Fruit fly (Drosophila melanogaster): ENCODE measurements around the gene CG5078.

CG5078 gene

DNA sequence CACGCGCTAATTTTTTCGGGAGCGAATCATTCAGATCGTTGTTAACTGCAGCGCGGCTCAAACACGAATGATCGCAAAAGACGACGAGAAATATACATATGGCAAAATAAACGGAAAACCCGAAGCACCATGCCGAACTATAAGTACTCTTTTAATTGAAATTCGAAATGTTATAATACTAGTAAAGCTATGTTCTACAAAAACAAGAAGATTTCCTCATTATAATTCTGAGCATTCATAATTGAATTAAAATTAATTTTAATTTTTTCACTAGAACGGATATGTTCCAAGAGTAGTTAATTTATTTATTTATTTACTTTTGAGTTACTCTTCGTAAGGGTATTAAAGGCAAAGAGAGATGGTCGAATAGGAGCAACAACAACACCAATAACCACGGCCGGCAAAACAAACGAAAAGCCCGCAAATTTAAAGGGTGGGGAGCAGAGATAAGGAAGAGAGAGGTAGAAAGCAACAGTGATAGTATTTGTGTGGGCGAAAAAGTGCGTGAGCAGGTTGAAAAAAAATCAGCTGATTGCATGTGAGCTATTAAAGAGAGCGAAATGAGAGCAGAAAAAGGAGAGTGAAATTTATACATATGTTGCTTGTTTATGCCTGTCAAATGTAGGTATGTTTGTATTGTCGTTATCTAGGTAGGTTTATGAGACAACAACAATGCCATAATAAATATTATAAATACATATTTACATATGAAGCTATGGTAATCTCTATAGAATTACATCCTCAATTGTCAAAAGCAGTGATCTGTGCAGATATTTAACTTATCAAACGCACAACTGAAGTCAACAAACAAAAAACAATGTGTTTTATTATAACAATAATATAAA is 12.2 kb upstream of the CG5078 start:
- TF ChIP-seq dsx (GFP tag; optimal IDR thresholded peaks at IDR 0.05; ENCODE audit: poor library complexity, severe bottlenecking) (peak; percentile 87), Eip75B (GFP tag; optimal IDR thresholded peaks at IDR 0.05) (peak; percentile 92), fkh (GFP tag; optimal IDR thresholded peaks at IDR 0.05) (peak; percentile 76), CG6276 (GFP tag; optimal IDR thresholded peaks at IDR 0.05) (peak; percentile 90), cyc (GFP tag; optimal IDR thresholded peaks at IDR 0.05) (peak; percentile 88), topi (GFP tag; optimal IDR thresholded peaks at IDR 0.05) (peak; percentile 95), acj6 (GFP tag; optimal IDR thresholded peaks at IDR 0.05) (peak; percentile 90), CG6792 (GFP tag; optimal IDR thresholded peaks at IDR 0.05) (peak; percentile 93), CG10631 (GFP tag; optimal IDR thresholded peaks at IDR 0.05) (peak; percentile 82), CG3919 (GFP tag; optimal IDR thresholded peaks at IDR 0.05) (peak; percentile 91), Ets21C (GFP tag; optimal IDR thresholded peaks at IDR 0.05) (peak; percentile 80), Sox14 (GFP tag; optimal IDR thresholded peaks at IDR 0.05) (peak; percentile 86), Lpt (GFP tag; optimal IDR thresholded peaks at IDR 0.05) (peak; percentile 74), CG3032 (tag; optimal IDR thresholded peaks at IDR 0.05) (peak; percentile 86), Sox15 (GFP tag; optimal IDR thresholded peaks at IDR 0.05) (peak; percentile 83), Smox (GFP tag; optimal IDR thresholded peaks at IDR 0.05) (peak; percentile 92), Eip78C (GFP tag) (peak; percentile 99), CG15336 (GFP tag; IDR thresholded peaks at IDR 0.05) (peak; percentile 97), Blimp-1 (GFP tag; optimal IDR thresholded peaks at IDR 0.05) (peak; percentile 75), Gug (GFP tag; IDR thresholded peaks at IDR 0.05) (peak; percentile 74), CG9139 (GFP tag; optimal IDR thresholded peaks at IDR 0.05) (peak; percentile 84), CG34406 (GFP tag; optimal IDR thresholded peaks at IDR 0.05) (peak; percentile 95), CG11902 (GFP tag; optimal IDR thresholded peaks at IDR 0.05) (peak; percentile 74), vri (GFP tag; optimal IDR thresholded peaks at IDR 0.05) (peak; percentile 86), ss (GFP tag; optimal IDR thresholded peaks at IDR 0.05) (peak; percentile 75 to 88), CG4318 (GFP tag; optimal IDR thresholded peaks at IDR 0.05) (peak; percentile 68), spab (GFP tag; optimal IDR thresholded peaks at IDR 0.05) (peak; percentile 78), salr (GFP tag; optimal IDR thresholded peaks at IDR 0.05) (peak; percentile 23 to 88), eg (GFP tag; IDR thresholded peaks at IDR 0.05) (peak; percentile 92), CG8319 (GFP tag; optimal IDR thresholded peaks at IDR 0.05) (peak; percentile 74), CG32006 (GFP tag; optimal IDR thresholded peaks at IDR 0.05) (peak; percentile 90), Ets96B (tag; optimal IDR thresholded peaks at IDR 0.05) (peak; percentile 85), pdm3 (GFP tag; optimal IDR thresholded peaks at IDR 0.05) (peak; percentile 89), Eip93F (GFP tag; optimal IDR thresholded peaks at IDR 0.05) (peak; percentile 61), lz (GFP tag; optimal IDR thresholded peaks at IDR 0.05) (peak; percentile 90), achi (GFP tag; optimal IDR thresholded peaks at IDR 0.05) (peak; percentile 88), dac (GFP tag; optimal IDR thresholded peaks at IDR 0.05) (peak; percentile 47), CG7368 (GFP tag; optimal IDR thresholded peaks at IDR 0.05) (peak; percentile 83), CG6808 (GFP tag; optimal IDR thresholded peaks at IDR 0.05) (peak; percentile 80), Hr4 (GFP tag; optimal IDR thresholded peaks at IDR 0.05) (peak; percentile 93), CG16779 (tag; optimal IDR thresholded peaks at IDR 0.05) (peak; percentile 83), esn (GFP tag; optimal IDR thresholded peaks at IDR 0.05) (peak; percentile 96), CG31627 (GFP tag; optimal IDR thresholded peaks at IDR 0.05) (peak; percentile 85), fd59A (GFP tag; optimal IDR thresholded peaks at IDR 0.05) (peak; percentile 66), fd85E (GFP tag; optimal IDR thresholded peaks at IDR 0.05) (peak; percentile 41), Met (GFP tag; optimal IDR thresholded peaks at IDR 0.05) (peak; percentile 94), CG1621 (tag; optimal IDR thresholded peaks at IDR 0.05) (no peak), Hr39 (GFP tag; optimal IDR thresholded peaks at IDR 0.05) (peak; percentile 79), Sox102F (GFP tag; optimal IDR thresholded peaks at IDR 0.05) (peak; percentile 92), CG8119 (GFP tag; IDR thresholded peaks at IDR 0.05) (peak; percentile 95)
